Fruit fly (Drosophila melanogaster) S2 (cell line): ENCODE data around the gene CG42588.

Experiments
- CG8478 ChIP-seq: fragments of >200 bp; optimal IDR thresholded peaks from 2 replicates; lab custom pipeline; 2018
- CTCF ChIP-seq, 2 experiments: fragments of >200 bp; optimal IDR thresholded peaks; 2 replicates each; lab custom pipeline; 2018

dm6 chr3L:12833354-12833753, 19.3 kb downstream of the CG42588 start:
- TF ChIP-seq CG8478 (lab: Kevin White, UChicago) = no peak
- no peak for TF ChIP-seq CTCF (optimal IDR thresholded peaks at IDR 0.05; lab: Kevin White, UChicago)
